Fruit fly (Drosophila melanogaster) whole organism, embryonic: ENCODE data around the gene p38b.

Experiments
- ATbp ChIP-seq: fragments of 200-800 bp; sonication (Bioruptor generic); optimal IDR thresholded peaks from 2 replicates; lab custom pipeline; 2017; ENCODE audit warnings: missing biosample characterization, mild to moderate bottlenecking, missing genetic modification characterization, missing genetic modification reagents
- Blimp-1 ChIP-seq: fragments of 200-800 bp; sonication (Bioruptor generic); optimal IDR thresholded peaks from 3 replicates; lab custom pipeline; 2018; ENCODE audit warnings: missing biosample characterization, missing genetic modification characterization, mild to moderate bottlenecking, moderate library complexity, missing genetic modification reagents
- CG10147 ChIP-seq: fragments of 200-800 bp; sonication (Bioruptor generic); optimal IDR thresholded peaks from 2 replicates; lab custom pipeline; 2019; ENCODE audit warnings: missing biosample characterization, mild to moderate bottlenecking, missing genetic modification characterization, moderate library complexity
- CG11456 ChIP-seq: fragments of 200-800 bp; sonication (Bioruptor generic); IDR thresholded peaks from 3 replicates; pipeline ENCODE4 v1.3.6; 2022; ENCODE audit warnings: missing biosample characterization, missing genetic modification characterization
- CG11504 ChIP-seq: fragments of 200-800 bp; sonication (Bioruptor generic); optimal IDR thresholded peaks from 3 replicates; lab custom pipeline; 2019; ENCODE audit warnings: missing biosample characterization, mild to moderate bottlenecking, missing genetic modification characterization, moderate library complexity
- CG11560 ChIP-seq: fragments of 200-800 bp; sonication (Bioruptor generic); IDR thresholded peaks from 3 replicates; pipeline ENCODE4 v1.3.6; 2022; ENCODE audit warnings: missing biosample characterization, missing genetic modification characterization
- CG12155 ChIP-seq: fragments of 200-800 bp; sonication (Bioruptor generic); optimal IDR thresholded peaks from 3 replicates; lab custom pipeline; 2016; ENCODE audit warnings: missing biosample characterization, missing genetic modification characterization
- CG12744 ChIP-seq: fragments of 200-800 bp; sonication (Bioruptor generic); optimal IDR thresholded peaks from 2 replicates; lab custom pipeline; 2016; ENCODE audit warnings: missing biosample characterization, missing genetic modification characterization
- CG13624 ChIP-seq: fragments of 200-800 bp; sonication (Bioruptor generic); optimal IDR thresholded peaks from 2 replicates; lab custom pipeline; 2016; ENCODE audit warnings: missing biosample characterization, missing genetic modification characterization
- CG15514 ChIP-seq: fragments of 200-800 bp; sonication (Bioruptor generic); optimal IDR thresholded peaks from 3 replicates; lab custom pipeline; 2017; ENCODE audit warnings: missing biosample characterization, missing genetic modification characterization, mild to moderate bottlenecking, moderate library complexity, missing genetic modification reagents
- CG15601 ChIP-seq: fragments of 200-800 bp; sonication (Bioruptor generic); optimal IDR thresholded peaks from 3 replicates; lab custom pipeline; 2019; ENCODE audit warnings: missing biosample characterization, mild to moderate bottlenecking, missing genetic modification characterization, moderate library complexity
- CG1647 ChIP-seq: fragments of 200-800 bp; sonication (Bioruptor generic); optimal IDR thresholded peaks from 3 replicates; lab custom pipeline; 2016; ENCODE audit warnings: missing biosample characterization, missing genetic modification characterization
- CG17186 ChIP-seq: fragments of 200-800 bp; sonication (Bioruptor generic); optimal IDR thresholded peaks from 3 replicates; lab custom pipeline; 2017; ENCODE audit warnings: missing biosample characterization, missing genetic modification reagents, missing genetic modification characterization
- CG17829 ChIP-seq: fragments of 200-800 bp; optimal IDR thresholded peaks from 2 replicates; lab custom pipeline; 2019; ENCODE audit warnings: missing biosample characterization, mild to moderate bottlenecking, missing genetic modification characterization, moderate library complexity
- CG31365 ChIP-seq: fragments of 200-800 bp; sonication (Bioruptor generic); optimal IDR thresholded peaks from 2 replicates; lab custom pipeline; 2018; ENCODE audit warnings: missing biosample characterization, mild to moderate bottlenecking, missing genetic modification characterization
- CG33213 ChIP-seq: fragments of 200-800 bp; sonication (Bioruptor generic); optimal IDR thresholded peaks from 3 replicates; lab custom pipeline; 2016; ENCODE audit warnings: missing biosample characterization, missing genetic modification characterization
- CG3726 ChIP-seq: fragments of 200-800 bp; sonication (Bioruptor generic); IDR thresholded peaks from 3 replicates; pipeline ENCODE4, ENCODE4 v1.3.6; 2022; ENCODE audit warnings: missing biosample characterization, missing genetic modification characterization
- CG4328 ChIP-seq: fragments of 200-800 bp; sonication (Bioruptor generic); optimal IDR thresholded peaks from 3 replicates; lab custom pipeline; 2017; ENCODE audit warnings: missing biosample characterization, missing genetic modification reagents, missing genetic modification characterization
- CG43689 ChIP-seq: fragments of 200-800 bp; sonication (Bioruptor generic); IDR thresholded peaks from 2 replicates; pipeline ENCODE4 v1.3.6; 2022; ENCODE audit warnings: missing biosample characterization, missing genetic modification characterization
- CG4730 ChIP-seq: fragments of 200-800 bp; sonication (Bioruptor generic); IDR thresholded peaks from 2 replicates; pipeline ENCODE4 v1.3.6; 2022; ENCODE audit warnings: missing biosample characterization, missing genetic modification characterization
- CG5180 ChIP-seq: fragments of 200-800 bp; sonication (Bioruptor generic); optimal IDR thresholded peaks from 3 replicates; lab custom pipeline; 2017; ENCODE audit warnings: missing biosample characterization, missing genetic modification characterization, mild to moderate bottlenecking, moderate library complexity, missing genetic modification reagents
- CG6254 ChIP-seq: fragments of 200-800 bp; sonication (Bioruptor generic); optimal IDR thresholded peaks from 3 replicates; lab custom pipeline; 2017; ENCODE audit warnings: mild to moderate bottlenecking, missing biosample characterization, missing genetic modification reagents, missing genetic modification characterization
- CG7963 ChIP-seq: fragments of 200-800 bp; sonication (Bioruptor generic); IDR thresholded peaks from 3 replicates; pipeline ENCODE4 v1.3.6; 2022; ENCODE audit warnings: missing biosample characterization, missing genetic modification characterization; ENCODE audit not compliant: partially characterized antibody
- CG8359 ChIP-seq: fragments of 200-800 bp; sonication (Bioruptor generic); optimal IDR thresholded peaks from 2 replicates; lab custom pipeline; 2017; ENCODE audit warnings: missing biosample characterization, mild to moderate bottlenecking, missing genetic modification characterization, borderline replicate concordance
- CG9609 ChIP-seq: fragments of 200-800 bp; sonication (Bioruptor generic); optimal IDR thresholded peaks from 3 replicates; lab custom pipeline; 2016; ENCODE audit warnings: missing biosample characterization, missing genetic modification characterization
- CG9797 ChIP-seq: fragments of 200-800 bp; sonication (Bioruptor generic); optimal IDR thresholded peaks from 3 replicates; lab custom pipeline; 2018; ENCODE audit warnings: missing biosample characterization, mild to moderate bottlenecking, missing genetic modification characterization
- Chrac-16 ChIP-seq: fragments of 200-800 bp; sonication (Bioruptor generic); optimal IDR thresholded peaks from 3 replicates; lab custom pipeline; 2016; ENCODE audit warnings: missing biosample characterization, missing genetic modification characterization
- Ets97D ChIP-seq: fragments of 200-800 bp; sonication (Bioruptor generic); optimal IDR thresholded peaks from 3 replicates; lab custom pipeline; 2016; ENCODE audit warnings: missing biosample characterization, missing genetic modification characterization
- HHEX ChIP-seq: fragments of 200-800 bp; sonication (Bioruptor generic); optimal IDR thresholded peaks from 3 replicates; lab custom pipeline; 2017; ENCODE audit warnings: missing biosample characterization, mild to moderate bottlenecking, missing genetic modification characterization, missing genetic modification reagents
- Hmr ChIP-seq: fragments of 200-800 bp; sonication (Bioruptor generic); optimal IDR thresholded peaks from 3 replicates; lab custom pipeline; 2017; ENCODE audit warnings: mild to moderate bottlenecking, missing biosample characterization, missing genetic modification reagents, missing genetic modification characterization
- Max ChIP-seq: fragments of 200-800 bp; sonication (Bioruptor generic); optimal IDR thresholded peaks from 2 replicates; lab custom pipeline; 2016; ENCODE audit warnings: missing biosample characterization, mild to moderate bottlenecking, missing genetic modification characterization
- Med ChIP-seq: fragments of 200-800 bp; sonication (Bioruptor generic); peaks from one replicate; lab custom pipeline; 2016; ENCODE audit warnings: missing biosample characterization, missing genetic modification characterization, mild to moderate bottlenecking, inconsistent platforms, moderate library complexity
- Myb ChIP-seq: fragments of 200-800 bp; sonication (Bioruptor generic); optimal IDR thresholded peaks from 2 replicates; lab custom pipeline; 2016; ENCODE audit warnings: missing biosample characterization, missing genetic modification characterization
- ac ChIP-seq: fragments of 200-800 bp; sonication (Bioruptor generic); optimal IDR thresholded peaks from 3 replicates; lab custom pipeline; 2017; ENCODE audit warnings: missing biosample characterization, mild to moderate bottlenecking, missing genetic modification characterization
- ato ChIP-seq: fragments of 200-800 bp; sonication (Bioruptor generic); IDR thresholded peaks from 2 replicates; pipeline ENCODE4 v1.3.6; 2022; ENCODE audit warnings: missing biosample characterization, missing genetic modification characterization; ENCODE audit not compliant: partially characterized antibody
- bab2 ChIP-seq: fragments of 200-800 bp; sonication (Bioruptor generic); optimal IDR thresholded peaks from 2 replicates; lab custom pipeline; 2016; ENCODE audit warnings: missing biosample characterization, missing genetic modification characterization
- chm ChIP-seq: fragments of 200-800 bp; sonication (Bioruptor generic); IDR thresholded peaks from 2 replicates; pipeline ENCODE4 v1.3.6; 2022; ENCODE audit warnings: missing biosample characterization, missing genetic modification characterization
- dysf ChIP-seq: fragments of 200-800 bp; sonication (Bioruptor generic); IDR thresholded peaks from 3 replicates; pipeline ENCODE4 v1.3.6; 2022; ENCODE audit warnings: missing biosample characterization, missing genetic modification characterization
- grau ChIP-seq: fragments of 200-800 bp; optimal IDR thresholded peaks from 3 replicates; lab custom pipeline; 2019; ENCODE audit warnings: missing biosample characterization, mild to moderate bottlenecking, missing genetic modification characterization, moderate library complexity
- lbe ChIP-seq: fragments of 200-800 bp; sonication (Bioruptor generic); optimal IDR thresholded peaks from 2 replicates; lab custom pipeline; 2016; ENCODE audit warnings: missing biosample characterization, mild to moderate bottlenecking, missing genetic modification characterization
- nerfin-1 ChIP-seq: fragments of 200-800 bp; sonication (Bioruptor generic); optimal IDR thresholded peaks from 3 replicates; lab custom pipeline; 2019; ENCODE audit warnings: missing biosample characterization, mild to moderate bottlenecking, missing genetic modification characterization, moderate library complexity
- nerfin-2 ChIP-seq: fragments of 200-800 bp; sonication (Bioruptor generic); IDR thresholded peaks from 2 replicates; pipeline ENCODE4 v1.3.6; 2022; ENCODE audit warnings: missing biosample characterization, missing genetic modification characterization; ENCODE audit not compliant: partially characterized antibody
- onecut ChIP-seq: fragments of 200-800 bp; sonication (Bioruptor generic); IDR thresholded peaks from 2 replicates; pipeline ENCODE4 v1.3.6; 2022; ENCODE audit warnings: missing biosample characterization, missing genetic modification characterization
- pfk ChIP-seq: fragments of 200-800 bp; sonication (Bioruptor generic); optimal IDR thresholded peaks from 2 replicates; lab custom pipeline; 2018; ENCODE audit warnings: missing biosample characterization, mild to moderate bottlenecking, missing genetic modification characterization, moderate library complexity
- scrt ChIP-seq: fragments of 200-800 bp; sonication (Bioruptor generic); optimal IDR thresholded peaks from 2 replicates; lab custom pipeline; 2018; ENCODE audit warnings: missing biosample characterization, mild to moderate bottlenecking, missing genetic modification characterization, moderate library complexity
- tap ChIP-seq: fragments of 200-800 bp; optimal IDR thresholded peaks from 3 replicates; lab custom pipeline; 2019; ENCODE audit warnings: missing biosample characterization, mild to moderate bottlenecking, missing genetic modification characterization, moderate library complexity
- tgo ChIP-seq: fragments of 200-800 bp; sonication (Bioruptor generic); IDR thresholded peaks from 3 replicates; pipeline ENCODE4 v1.3.6; 2022; ENCODE audit warnings: missing biosample characterization, missing genetic modification characterization
- trem ChIP-seq: fragments of 200-800 bp; optimal IDR thresholded peaks from 3 replicates; lab custom pipeline; 2019; ENCODE audit warnings: missing biosample characterization, mild to moderate bottlenecking, missing genetic modification characterization, moderate library complexity
- zen ChIP-seq: fragments of 200-800 bp; sonication (Bioruptor generic); optimal IDR thresholded peaks from 3 replicates; lab custom pipeline; 2018; ENCODE audit warnings: missing biosample characterization, mild to moderate bottlenecking, missing genetic modification characterization, moderate library complexity
- zfh1 ChIP-seq: fragments of 200-800 bp; sonication (Bioruptor generic); IDR thresholded peaks from 3 replicates; pipeline ENCODE4 v1.3.6; 2022; ENCODE audit warnings: missing biosample characterization, missing genetic modification characterization

The p38b gene

dm6 chr2L:13811323-13811722 is 30.8 kb downstream of the p38b start, which contains the start of the genes Adat1 and CG16865 (continued):
- TF ChIP-seq CG17829 (tag; lab: Kevin White, UChicago): peak; percentile 5
- no peak for TF ChIP-seq CG5180 (GFP tag; lab: Kevin White, UChicago)
- TF ChIP-seq zfh1: no peak
- no peak for TF ChIP-seq Max (GFP tag; lab: Kevin White, UChicago)
- no peak for TF ChIP-seq Ets97D (GFP tag; lab: Kevin White, UChicago)
- TF ChIP-seq zen (tag; lab: Kevin White, UChicago): no peak
- no peak for TF ChIP-seq Hmr (GFP tag; lab: Kevin White, UChicago)
- peak; percentile 61; the same call in 1 of the 2 replicates for TF ChIP-seq ato
- no peak for TF ChIP-seq scrt (GFP tag; lab: Kevin White, UChicago)
- TF ChIP-seq nerfin-1 (tag; lab: Kevin White, UChicago): no peak
- no peak for TF ChIP-seq CG9609
- no peak for TF ChIP-seq CG10147 (GFP tag; lab: Kevin White, UChicago)
- TF ChIP-seq Myb: peak; percentile 26
- TF ChIP-seq CG1647 (GFP tag; lab: Kevin White, UChicago): no peak
- TF ChIP-seq CG6254 (GFP tag; lab: Kevin White, UChicago): no peak
- no peak for TF ChIP-seq CG4730 (GFP tag; lab: Robert Waterston, UW)
- no peak for TF ChIP-seq CG31365 (tag; lab: Kevin White, UChicago)
- peak; percentile 25; the same call in 1 of the 2 replicates for TF ChIP-seq nerfin-2
- TF ChIP-seq CG43689: no peak
- peak; percentile 14 for TF ChIP-seq CG33213 (GFP tag; lab: Kevin White, UChicago)
- TF ChIP-seq chm: no peak
- no peak for TF ChIP-seq CG15601 (tag; lab: Kevin White, UChicago)
- peak; percentile 36 for TF ChIP-seq trem (tag; lab: Kevin White, UChicago)
- no peak for TF ChIP-seq pfk (GFP tag; lab: Kevin White, UChicago)
- no peak for TF ChIP-seq bab2 (GFP tag; lab: Kevin White, UChicago)
- TF ChIP-seq CG8359 (GFP tag; lab: Kevin White, UChicago): no peak
- no peak for TF ChIP-seq CG4328
- no peak for TF ChIP-seq CG12744 (GFP tag; lab: Kevin White, UChicago)
- TF ChIP-seq tap (tag; lab: Kevin White, UChicago): no peak
- no peak for TF ChIP-seq CG11456 (GFP tag; lab: Robert Waterston, UW)
- peak; percentile 58 for TF ChIP-seq CG15514 (GFP tag; lab: Kevin White, UChicago)
- TF ChIP-seq ac (GFP tag; lab: Kevin White, UChicago): no peak
- TF ChIP-seq ATbp: no peak
- TF ChIP-seq Med: peak; percentile 67
- no peak for TF ChIP-seq grau (tag; lab: Kevin White, UChicago)
- peak; percentile 12 for TF ChIP-seq CG13624 (GFP tag; lab: Kevin White, UChicago)
- TF ChIP-seq CG17186 (GFP tag; lab: Kevin White, UChicago): peak; percentile 26
- no peak for TF ChIP-seq Blimp-1 (GFP tag; lab: Kevin White, UChicago)
- peak; percentile 87 for TF ChIP-seq onecut (GFP tag; lab: Robert Waterston, UW)
- no peak for TF ChIP-seq tgo
- no peak for TF ChIP-seq lbe (GFP tag; lab: Kevin White, UChicago)
- TF ChIP-seq CG9797: peak; percentile 76
- no peak for TF ChIP-seq CG12155 (GFP tag; lab: Kevin White, UChicago)
- TF ChIP-seq HHEX (GFP tag; lab: Kevin White, UChicago): no peak
- TF ChIP-seq dysf (GFP tag; lab: Robert Waterston, UW): no peak
- TF ChIP-seq CG11504 (tag; lab: Kevin White, UChicago): no peak
- peak; percentile 98 for TF ChIP-seq CG11560 (tag; lab: Robert Waterston, UW)
- no peak for TF ChIP-seq CG3726 (GFP tag; lab: Robert Waterston, UW)
- TF ChIP-seq CG7963 (GFP tag; lab: Robert Waterston, UW): peak; percentile 56; the same call in 1 of the 3 replicates
- TF ChIP-seq Chrac-16: no peak
